Fruit fly (Drosophila melanogaster) Kc167 (cell line): ENCODE measurements around the gene Cp15.

Experiments used
- Myc ChIP-seq: fragments of >200 bp; optimal IDR thresholded peaks from 2 replicates; lab custom pipeline; 2017; ENCODE audit warnings: missing external identifiers
- Sin3A ChIP-seq: fragments of >200 bp; optimal IDR thresholded peaks from 2 replicates; lab custom pipeline; 2018; ENCODE audit warnings: missing external identifiers
- h ChIP-seq: fragments of >200 bp; optimal IDR thresholded peaks from 3 replicates; lab custom pipeline; 2018; ENCODE audit warnings: missing external identifiers
- insv ChIP-seq: fragments of >200 bp; optimal IDR thresholded peaks from 3 replicates; lab custom pipeline; 2018; ENCODE audit warnings: missing external identifiers
- psq ChIP-seq: fragments of >200 bp; optimal IDR thresholded peaks from 2 replicates; lab custom pipeline; 2017; ENCODE audit warnings: missing external identifiers
- ttk ChIP-seq: sonication (Bioruptor generic); optimal IDR thresholded peaks from 2 replicates; lab custom pipeline; 2017; ENCODE audit warnings: missing external identifiers

Gene Cp15

dm6 chr3L:8703707-8704236 lies 24.5 kb upstream of the Cp15 start:
- TF ChIP-seq h (lab: Kevin White, UChicago) (no peak), ttk (no peak), psq (lab: Kevin White, UChicago) (no peak), Sin3A (lab: Kevin White, UChicago) (no peak), insv (no peak), Myc (lab: Kevin White, UChicago) (no peak)

dm6 chr3L:8704713-8705412 lies 23.4 kb upstream of the Cp15 start:
- no peak for TF ChIP-seq insv

dm6 chr3L:8707075-8707474 lies 21.2 kb upstream of the Cp15 start:
- TF ChIP-seq h (lab: Kevin White, UChicago): no peak

dm6 chr3L:8707821-8708220 lies 20.5 kb upstream of the Cp15 start:
- TF ChIP-seq psq (lab: Kevin White, UChicago) (no peak), Sin3A (lab: Kevin White, UChicago) (no peak), Myc (lab: Kevin White, UChicago) (no peak), insv (no peak), h (lab: Kevin White, UChicago) (no peak), ttk (no peak)

- TF ChIP-seq psq (lab: Kevin White, UChicago) (no peak), ttk (no peak), Myc (lab: Kevin White, UChicago) (no peak), h (lab: Kevin White, UChicago) (no peak), Sin3A (lab: Kevin White, UChicago) (no peak), insv (no peak)
These were observed 19.4 kb upstream of the Cp15 start for dm6 chr3L:8708856-8709255.

dm6 chr3L:8712913-8713312 lies 15.4 kb upstream of the Cp15 start:
- TF ChIP-seq insv (no peak), ttk (no peak), h (lab: Kevin White, UChicago) (no peak), Myc (lab: Kevin White, UChicago) (no peak), psq (lab: Kevin White, UChicago) (no peak), Sin3A (lab: Kevin White, UChicago) (no peak)

dm6 chr3L:8716013-8716412 lies 12.3 kb upstream of the Cp15 start:
- TF ChIP-seq ttk: no peak
- no peak for TF ChIP-seq Sin3A (lab: Kevin White, UChicago)
- TF ChIP-seq psq (lab: Kevin White, UChicago): no peak
- no peak for TF ChIP-seq h (lab: Kevin White, UChicago)
- TF ChIP-seq Myc (lab: Kevin White, UChicago): no peak
- TF ChIP-seq insv: no peak

dm6 chr3L:8718602-8719001 lies 9.7 kb upstream of the Cp15 start:
- TF ChIP-seq Sin3A (lab: Kevin White, UChicago) (no peak), Myc (lab: Kevin White, UChicago) (no peak), ttk (no peak), insv (no peak), psq (lab: Kevin White, UChicago) (no peak), h (lab: Kevin White, UChicago) (no peak)

dm6 chr3L:8719990-8720559 lies 8.2 kb upstream of the Cp15 start, which contains the start of gene SrpRbeta:
Gene SrpRbeta (minus strand): TSS chr3L:8720225.
- TF ChIP-seq insv: no peak
- no peak for TF ChIP-seq ttk
- no peak for TF ChIP-seq Myc (lab: Kevin White, UChicago)
- no peak for TF ChIP-seq Sin3A (lab: Kevin White, UChicago)
- TF ChIP-seq psq (lab: Kevin White, UChicago): no peak
- no peak for TF ChIP-seq h (lab: Kevin White, UChicago)

- no peak for TF ChIP-seq ttk
- TF ChIP-seq psq (lab: Kevin White, UChicago): no peak
- no peak for TF ChIP-seq Myc (lab: Kevin White, UChicago)
- TF ChIP-seq h (lab: Kevin White, UChicago): no peak
- no peak for TF ChIP-seq Sin3A (lab: Kevin White, UChicago)
- no peak for TF ChIP-seq insv
These were observed 7.1 kb upstream of the Cp15 start, which contains the start of the genes CG32022 and CG6511 for dm6 chr3L:8721145-8721544. Gene CG32022 (minus strand): TSS chr3L:8721272. Gene CG6511 (plus strand): TSS chr3L:8721324.

- TF ChIP-seq h (lab: Kevin White, UChicago): no peak
- TF ChIP-seq insv: no peak
- TF ChIP-seq Sin3A (lab: Kevin White, UChicago): no peak
- TF ChIP-seq Myc (lab: Kevin White, UChicago): no peak
- no peak for TF ChIP-seq ttk
- TF ChIP-seq psq (lab: Kevin White, UChicago): no peak
These were observed 3.0 kb upstream of the Cp15 start for dm6 chr3L:8725252-8725651.

- no peak for TF ChIP-seq psq (lab: Kevin White, UChicago)
- TF ChIP-seq insv: no peak
- TF ChIP-seq h (lab: Kevin White, UChicago): no peak
- no peak for TF ChIP-seq Sin3A (lab: Kevin White, UChicago)
These were observed 2.6 kb upstream of the Cp15 start, which contains the start of gene CG43965 for dm6 chr3L:8725674-8726073. Gene CG43965 (minus strand): TSS chr3L:8725774.
